Fruit fly (Drosophila melanogaster) whole organism, embryonic: Measurements from ENCODE around the gene Vsx2.

ENCODE experiments used
- CG12769 ChIP-seq: fragments of 200-800 bp; sonication (Bioruptor generic); optimal IDR thresholded peaks from 2 replicates; lab custom pipeline; 2019; ENCODE audit warnings: missing biosample characterization, mild to moderate bottlenecking, missing genetic modification characterization, moderate library complexity
- CG14860 ChIP-seq: fragments of 200-800 bp; sonication (Bioruptor generic); IDR thresholded peaks from 3 replicates; pipeline ENCODE4 v1.3.6; 2022; ENCODE audit warnings: missing biosample characterization, missing genetic modification characterization; ENCODE audit not compliant: partially characterized antibody
- HLH4C ChIP-seq: fragments of 200-800 bp; sonication (Bioruptor generic); IDR thresholded peaks from 3 replicates; pipeline ENCODE4 v1.3.6; 2022; ENCODE audit warnings: missing biosample characterization, missing genetic modification characterization; ENCODE audit not compliant: partially characterized antibody
- dmrt99B ChIP-seq: fragments of 200-800 bp; sonication (Bioruptor generic); optimal IDR thresholded peaks from 2 replicates; lab custom pipeline; 2018; ENCODE audit warnings: missing biosample characterization, mild to moderate bottlenecking, missing genetic modification characterization, moderate library complexity
- gem ChIP-seq: fragments of 200-800 bp; sonication (Bioruptor generic); optimal IDR thresholded peaks from 2 replicates; lab custom pipeline; 2019; ENCODE audit warnings: missing biosample characterization, mild to moderate bottlenecking, missing genetic modification characterization, moderate library complexity
- row ChIP-seq: fragments of 200-800 bp; sonication (Bioruptor generic); IDR thresholded peaks from 3 replicates; pipeline ENCODE4 v1.3.6; 2022; ENCODE audit warnings: missing biosample characterization, missing genetic modification characterization

Vsx2 gene

dm6 chrX:5485903-5486302, 74.1 kb downstream of the Vsx2 start (continued):
- no peak for TF ChIP-seq CG12769 (tag; lab: Kevin White, UChicago)
- no peak for TF ChIP-seq CG14860
- peak; percentile 24 for TF ChIP-seq gem (tag; lab: Kevin White, UChicago)
- peak; percentile 36; the same call in 1 of the 3 replicates for TF ChIP-seq row (GFP tag; lab: Robert Waterston, UW)
- TF ChIP-seq HLH4C, result no peak
- peak; percentile 50 for TF ChIP-seq dmrt99B (tag; lab: Kevin White, UChicago)
